Fruit fly (Drosophila melanogaster): ENCODE measurements around the gene Cortactin.

DNA sequence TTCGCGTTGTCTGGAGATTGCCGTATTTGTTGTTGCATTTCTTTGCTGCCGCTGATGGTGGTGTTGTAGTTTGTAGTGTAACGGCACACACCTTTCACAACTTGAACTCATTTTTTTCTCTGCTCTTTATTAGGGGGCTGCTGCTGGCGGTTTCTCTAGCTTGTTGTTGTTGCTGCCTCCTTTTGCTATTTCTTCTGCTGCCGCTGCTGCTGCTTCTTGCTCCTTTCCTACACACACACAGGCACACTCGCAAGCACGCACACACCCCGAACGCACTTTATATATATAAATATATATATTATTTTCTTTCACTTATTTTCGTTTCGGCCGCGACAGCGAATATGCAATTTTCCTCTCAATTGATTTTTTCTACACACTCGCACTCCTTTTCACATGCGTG is 32.9 kb upstream of the Cortactin start:
- TF ChIP-seq psq (optimal IDR thresholded peaks at IDR 0.05) = no peak
- TF ChIP-seq h (optimal IDR thresholded peaks at IDR 0.05) = no peak
- TF ChIP-seq Myc (optimal IDR thresholded peaks at IDR 0.05) = no peak
- TF ChIP-seq insv (optimal IDR thresholded peaks at IDR 0.05) = no peak
- TF ChIP-seq Sin3A (optimal IDR thresholded peaks at IDR 0.05) = no peak
- TF ChIP-seq ttk (optimal IDR thresholded peaks at IDR 0.05) = no peak
